Worm (Caenorhabditis elegans) whole organism, L3 larva: Measurements from ENCODE around the gene tctn-1.
A peak's percentile ranks its signal among the peaks of the same experiment; 100 is the strongest.
"Not testable (repeated sequence)": the region's sequence is repeated elsewhere in the genome, so short reads cannot be mapped to it uniquely, and the experiment has no call there.

Experiments
- aly-2 ChIP-seq: fragments of 150-350 bp; optimal IDR thresholded peaks from 2 replicates; lab custom pipeline; 2014; ENCODE audit warnings: missing biosample characterization, missing genetic modification characterization
- ama-1 ChIP-seq: fragments of 150-350 bp; optimal IDR thresholded peaks from 2 replicates; lab custom pipeline; 2018
- ceh-16 ChIP-seq: sonication (generic microtip); optimal IDR thresholded peaks from 2 replicates; lab custom pipeline; 2017; ENCODE audit warnings: missing biosample characterization, missing genetic modification characterization
- egl-27 ChIP-seq: sonication (generic microtip); optimal IDR thresholded peaks from 4 replicates; lab custom pipeline; 2017; ENCODE audit warnings: missing biosample characterization, missing genetic modification reagents, missing genetic modification characterization
- elt-1 ChIP-seq: fragments of 150-350 bp; optimal IDR thresholded peaks from 2 replicates; lab custom pipeline; 2014; ENCODE audit warnings: missing biosample characterization, missing genetic modification characterization
- eor-1 ChIP-seq, 2 experiments: fragments of 150-350 bp; optimal IDR thresholded peaks; 2 replicates each; lab custom pipeline; 2014 to 2018; ENCODE audit warnings: missing biosample characterization in 2 of 2, missing genetic modification characterization in 2 of 2
- fkh-10 ChIP-seq: sonication (generic microtip); optimal IDR thresholded peaks from 2 replicates; lab custom pipeline; 2017; ENCODE audit warnings: missing biosample characterization, missing genetic modification reagents, missing genetic modification characterization
- fos-1 ChIP-seq: fragments of 150-350 bp; optimal IDR thresholded peaks from 2 replicates; lab custom pipeline; 2014; ENCODE audit warnings: missing biosample characterization, missing genetic modification characterization
- mdl-1 ChIP-seq: fragments of 150-350 bp; optimal IDR thresholded peaks from 2 replicates; lab custom pipeline; 2014; ENCODE audit warnings: missing biosample characterization, missing genetic modification characterization
- nhr-28 ChIP-seq: fragments of 150-350 bp; optimal IDR thresholded peaks from 2 replicates; lab custom pipeline; 2014; ENCODE audit warnings: missing biosample characterization, missing genetic modification characterization
- nhr-76 ChIP-seq: fragments of 150-350 bp; sonication (generic microtip); optimal IDR thresholded peaks from 5 replicates; lab custom pipeline; 2014; ENCODE audit warnings: missing biosample characterization, missing genetic modification characterization
- ztf-11 ChIP-seq: fragments of 150-350 bp; optimal IDR thresholded peaks from 2 replicates; lab custom pipeline; 2014; ENCODE audit warnings: missing biosample characterization, missing genetic modification characterization
- ztf-4 ChIP-seq: fragments of 150-350 bp; optimal IDR thresholded peaks from 2 replicates; lab custom pipeline; 2014; ENCODE audit warnings: missing biosample characterization, missing genetic modification characterization

DNA sequence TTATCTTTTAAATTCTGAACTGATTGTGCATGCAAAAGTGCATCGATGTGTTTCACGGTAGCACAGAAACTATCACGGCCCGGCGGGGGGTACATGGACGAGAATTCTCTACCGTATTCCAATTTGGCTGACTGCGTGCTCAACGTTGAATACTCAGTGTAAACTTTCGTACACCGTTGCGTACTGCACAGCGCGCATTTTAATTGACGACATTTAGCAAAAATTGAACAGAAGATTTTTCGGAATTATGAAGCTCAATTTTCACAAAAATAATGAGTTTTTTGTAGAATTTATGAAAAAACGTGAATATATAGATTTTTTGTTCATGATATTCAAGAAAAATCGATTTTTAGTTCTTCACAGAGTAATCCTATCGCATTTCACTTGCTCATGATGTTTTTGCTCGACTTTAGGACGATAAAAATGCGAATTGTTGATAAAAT lies 22.1 kb downstream of the tctn-1 start:
- TF ChIP-seq egl-27 (tag; lab: Kevin White, UChicago); eor-1 (tag; optimal IDR thresholded peaks at IDR 0.05; lab: Kevin White, UChicago); fkh-10 (GFP tag; lab: Kevin White, UChicago); elt-1 (tag; lab: Kevin White, UChicago); nhr-28 (tag; lab: Kevin White, UChicago); ceh-16 (tag; lab: Kevin White, UChicago); mdl-1 (tag; lab: Kevin White, UChicago); ama-1 (lab: Kevin White, UChicago); ztf-11 (tag; lab: Kevin White, UChicago); aly-2 (tag; lab: Kevin White, UChicago); nhr-76 (tag; lab: Kevin White, UChicago); fos-1 (tag; lab: Kevin White, UChicago): not testable (repeated sequence)
- TF ChIP-seq ztf-4 (tag; lab: Kevin White, UChicago) = peak; percentile 0
